Fruit fly (Drosophila melanogaster) S2 (cell line): ENCODE data around the gene Tfb5.

ENCODE experiments used
- CG8478 ChIP-seq: fragments of >200 bp; optimal IDR thresholded peaks from 2 replicates; lab custom pipeline; 2018
- CTCF ChIP-seq, 2 experiments: fragments of >200 bp; optimal IDR thresholded peaks; 2 replicates each; lab custom pipeline; 2018

dm6 chr2L:5044361-5044891, 33.8 kb upstream of the Tfb5 start, which contains the start of gene CG31650:
- TF ChIP-seq CG8478 (lab: Kevin White, UChicago) = no peak
- TF ChIP-seq CTCF (optimal IDR thresholded peaks at IDR 0.05; lab: Kevin White, UChicago) = no peak
